Worm (Caenorhabditis elegans): ENCODE results near the gene K10B4.1.

DNA sequence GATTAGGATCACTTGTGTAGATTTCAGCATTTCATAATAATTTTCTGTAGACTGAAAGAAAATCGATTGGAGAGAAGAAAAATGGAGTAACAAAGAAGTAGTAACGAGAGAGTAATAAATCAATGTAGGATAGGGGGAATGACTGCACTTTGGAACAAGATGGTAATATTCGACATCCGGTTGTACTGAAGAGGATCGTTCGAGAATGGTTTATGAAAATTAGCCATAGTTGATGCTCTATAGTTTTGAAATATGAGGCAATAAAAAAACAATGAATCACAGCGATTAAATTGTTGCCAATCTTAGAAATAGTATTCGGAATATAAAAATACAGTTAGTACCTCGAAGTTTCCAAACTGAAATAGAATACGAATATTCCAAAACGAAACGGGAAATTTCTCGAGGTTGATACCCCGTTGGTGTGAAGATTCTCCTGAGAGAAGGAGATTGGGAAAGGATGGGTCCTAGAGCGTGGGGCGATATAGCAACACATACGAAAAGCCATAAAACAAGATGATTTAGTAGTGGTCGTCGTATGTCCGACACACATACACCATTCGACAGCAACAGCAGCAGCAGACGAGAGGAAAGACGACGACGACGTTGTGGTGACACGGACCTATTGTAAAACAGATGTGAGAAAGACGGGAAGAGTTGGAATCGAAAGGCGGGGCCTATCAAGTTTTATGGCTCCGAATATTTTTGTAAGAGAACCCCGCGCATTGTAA, 1.6 kb upstream of the K10B4.1 start, which contains the start of gene cwn-1:
- TF ChIP-seq ceh-13 (GFP tag; optimal IDR thresholded peaks at IDR 0.05) (no peak), hmg-4 (GFP tag; optimal IDR thresholded peaks at IDR 0.05) (no peak), aly-1 (tag; optimal IDR thresholded peaks at IDR 0.05) (no peak), pes-1 (GFP tag; IDR thresholded peaks at IDR 0.05) (no peak), ama-1 (optimal IDR thresholded peaks at IDR 0.05) (no peak), ets-7 (tag; optimal IDR thresholded peaks at IDR 0.05) (no peak), tbx-11 (GFP tag; IDR thresholded peaks at IDR 0.05) (no peak), hmbx-1 (tag; optimal IDR thresholded peaks at IDR 0.05) (no peak), flt-1 (GFP tag; IDR thresholded peaks at IDR 0.05) (no peak), tra-4 (tag; optimal IDR thresholded peaks at IDR 0.05) (no peak), B0310.2 (tag; optimal IDR thresholded peaks at IDR 0.05) (no peak), sea-1 (GFP tag; conservative IDR thresholded peaks at IDR 0.05) (no peak), ceh-36 (tag; optimal IDR thresholded peaks at IDR 0.05) (no peak)

Measured in whole organism, early embryonic.